Fruit fly (Drosophila melanogaster): ENCODE measurements around the gene CG34427.

Gene CG34427

DNA sequence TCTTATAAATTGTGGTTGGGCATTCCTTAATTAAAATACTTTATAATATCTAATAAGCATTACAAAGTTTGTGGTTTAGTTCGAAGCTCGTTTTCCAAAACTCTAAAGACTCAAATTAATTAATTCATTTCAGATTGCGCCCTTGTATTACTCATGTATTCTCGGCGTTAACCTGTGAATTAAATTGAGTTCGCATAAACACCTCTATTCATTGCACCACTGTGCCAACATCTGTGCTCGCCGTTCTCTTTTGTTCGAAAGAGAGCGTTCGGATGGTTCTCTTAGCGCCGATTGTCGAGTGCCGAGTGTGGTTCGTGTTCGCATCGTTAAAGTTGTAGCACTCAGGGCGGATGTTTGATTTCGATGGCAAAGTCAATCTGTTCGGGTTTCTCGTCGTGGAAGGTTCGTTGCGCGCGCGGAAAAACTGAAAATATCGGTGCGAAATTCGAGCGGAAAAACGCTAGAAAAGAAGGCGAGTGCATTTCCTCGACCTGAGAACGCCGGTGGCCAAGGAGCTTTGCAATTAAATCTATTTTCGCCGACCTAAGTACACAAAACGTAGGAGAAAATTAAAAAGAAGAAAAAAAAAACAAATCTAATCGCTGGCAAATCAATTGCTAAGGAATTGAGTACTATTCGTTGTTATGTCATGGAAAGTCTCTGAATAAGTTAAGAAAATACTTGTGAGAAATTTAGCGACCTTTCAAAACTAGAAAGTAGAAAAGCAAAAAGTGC lies 22.7 kb downstream of the CG34427 start, which contains the start of gene dally (continued):
- TF ChIP-seq Met (GFP tag; optimal IDR thresholded peaks at IDR 0.05) = peak; percentile 46
- TF ChIP-seq CG8319 (GFP tag; optimal IDR thresholded peaks at IDR 0.05) = no peak
- no peak for TF ChIP-seq Ets21C (GFP tag; optimal IDR thresholded peaks at IDR 0.05)
- TF ChIP-seq CG8119 (GFP tag; IDR thresholded peaks at IDR 0.05) = peak; percentile 57; the same call in 1 of the 3 replicates
- TF ChIP-seq CG34406 (GFP tag; optimal IDR thresholded peaks at IDR 0.05) = no peak
- TF ChIP-seq CG10669 (GFP tag; optimal IDR thresholded peaks at IDR 0.05) = peak; percentile 17
- TF ChIP-seq CG11762 (GFP tag; optimal IDR thresholded peaks at IDR 0.05; ENCODE audit: insufficient read depth) = no peak
- peak; percentile 64 for TF ChIP-seq Sox102F (GFP tag; optimal IDR thresholded peaks at IDR 0.05)
- TF ChIP-seq CG4318 (GFP tag; optimal IDR thresholded peaks at IDR 0.05) = no peak
- no peak for TF ChIP-seq CG11902 (GFP tag; optimal IDR thresholded peaks at IDR 0.05)
- TF ChIP-seq OdsH (GFP tag; optimal IDR thresholded peaks at IDR 0.05) = peak; percentile 37
- no peak for TF ChIP-seq fd85E (GFP tag; optimal IDR thresholded peaks at IDR 0.05)
- no peak for TF ChIP-seq Lpt (GFP tag; optimal IDR thresholded peaks at IDR 0.05)
- no peak for TF ChIP-seq spab (GFP tag; optimal IDR thresholded peaks at IDR 0.05)
- no peak for TF ChIP-seq CG11294 (GFP tag; IDR thresholded peaks at IDR 0.05)
- TF ChIP-seq topi (GFP tag; optimal IDR thresholded peaks at IDR 0.05) = peak; percentile 30
- no peak for TF ChIP-seq CG10631 (GFP tag; optimal IDR thresholded peaks at IDR 0.05)

DNA sequence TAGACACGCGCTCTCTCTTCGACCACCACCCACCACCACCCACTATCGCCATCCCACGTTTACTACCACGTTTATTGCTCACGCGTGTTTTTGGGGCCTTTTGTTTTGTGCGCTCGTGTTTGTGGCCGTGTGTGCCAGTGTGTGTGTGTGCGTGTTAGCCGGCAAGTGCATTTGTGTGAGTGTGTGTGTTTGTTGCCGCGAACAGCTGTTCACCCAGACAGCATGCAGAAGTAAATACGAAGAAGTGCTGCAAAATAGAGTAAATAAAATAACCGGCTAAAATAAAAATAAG lies 23.2 kb downstream of the CG34427 start:
- TF ChIP-seq fkh (GFP tag; optimal IDR thresholded peaks at IDR 0.05) (no peak), ss (GFP tag; optimal IDR thresholded peaks at IDR 0.05) (peak in 1 of 2 experiments; percentile 21)

DNA sequence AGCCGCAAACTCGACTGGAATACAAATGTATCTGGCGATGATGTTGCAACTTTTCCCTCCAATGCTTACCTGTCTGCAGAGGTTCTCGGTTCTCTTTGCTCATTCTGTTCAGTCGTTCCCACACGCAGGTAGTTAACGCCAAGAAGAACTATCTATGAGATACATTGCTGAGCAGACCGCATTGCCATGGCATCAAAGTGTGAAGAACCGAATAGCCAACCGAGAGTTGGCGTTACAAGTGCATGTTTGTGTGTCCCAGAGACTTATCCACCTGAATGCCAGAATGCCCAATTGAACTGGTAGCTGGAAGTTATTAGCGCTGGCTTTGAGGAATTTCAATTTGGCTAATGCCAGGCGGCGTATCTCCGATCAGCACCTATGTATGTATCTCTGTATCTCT lies 25.0 kb downstream of the CG34427 start:
- TF ChIP-seq topi (GFP tag; optimal IDR thresholded peaks at IDR 0.05) = no peak
- peak; percentile 21 for TF ChIP-seq Eip78C (GFP tag)

DNA sequence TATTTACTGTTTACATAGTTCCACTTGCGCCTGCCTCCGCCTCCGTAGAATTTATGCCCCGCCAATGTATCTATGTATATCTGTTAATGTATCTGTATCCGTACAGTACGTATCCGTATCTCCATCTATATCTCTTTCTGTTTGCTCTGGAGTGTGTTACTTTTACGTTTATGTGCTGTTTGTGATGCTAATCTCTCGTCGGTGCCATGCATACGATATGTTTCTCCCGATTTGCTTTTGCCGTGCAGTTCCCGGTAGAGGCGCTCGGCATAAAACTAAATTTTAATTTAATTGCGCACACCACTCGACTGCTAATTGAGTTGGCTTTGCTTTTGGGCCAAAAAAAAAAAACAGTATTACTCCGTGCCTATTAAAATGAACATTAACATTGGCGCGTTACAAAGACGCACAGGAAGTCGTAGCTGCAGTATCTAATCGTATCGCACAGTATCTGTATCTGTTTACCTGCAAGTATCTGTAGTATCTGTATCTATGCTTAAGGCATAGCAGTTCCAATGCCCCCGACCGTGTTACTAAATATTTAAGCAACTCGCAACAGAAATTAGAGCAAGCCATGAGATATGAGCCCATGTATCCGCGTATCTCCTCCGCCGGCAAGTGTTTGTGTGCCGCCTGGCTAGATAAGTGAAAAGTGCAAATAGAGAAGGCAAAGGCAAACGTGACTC lies 25.6 kb downstream of the CG34427 start:
- no peak for TF ChIP-seq CG6163 (GFP tag; IDR thresholded peaks at IDR 0.05)
- peak; percentile 69 for TF ChIP-seq Eip78C (GFP tag)
- peak; percentile 57 for TF ChIP-seq fkh (GFP tag; optimal IDR thresholded peaks at IDR 0.05)
- no peak for TF ChIP-seq Ets21C (GFP tag; optimal IDR thresholded peaks at IDR 0.05)

DNA sequence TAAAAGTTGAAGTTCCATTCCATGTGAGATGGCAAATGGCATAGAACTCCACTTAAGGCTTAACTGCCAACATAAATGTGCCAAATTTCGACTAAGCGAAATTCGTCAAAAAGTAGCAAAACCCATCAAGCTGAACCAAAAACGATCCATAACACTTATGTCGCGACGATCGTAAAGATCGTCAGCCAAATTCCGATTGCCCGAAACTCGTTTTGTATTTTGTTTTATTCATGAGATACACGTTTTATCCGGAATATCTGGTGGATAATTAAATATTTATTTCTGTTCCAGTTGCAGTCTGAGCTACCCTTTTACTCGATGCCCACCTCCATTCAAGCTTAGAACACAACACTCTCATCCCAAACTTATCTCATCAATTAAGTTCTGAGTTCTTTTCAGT lies 26.4 kb downstream of the CG34427 start:
- no peak for TF ChIP-seq Ets21C (GFP tag; optimal IDR thresholded peaks at IDR 0.05)
- TF ChIP-seq fd59A (GFP tag; optimal IDR thresholded peaks at IDR 0.05) = no peak
- TF ChIP-seq CG8119 (GFP tag; IDR thresholded peaks at IDR 0.05) = no peak
- TF ChIP-seq CG15336 (GFP tag; IDR thresholded peaks at IDR 0.05) = no peak
- no peak for TF ChIP-seq Sox14 (GFP tag; optimal IDR thresholded peaks at IDR 0.05)
- TF ChIP-seq acj6 (GFP tag; optimal IDR thresholded peaks at IDR 0.05) = no peak
- no peak for TF ChIP-seq net (GFP tag; optimal IDR thresholded peaks at IDR 0.05)
- no peak for TF ChIP-seq CG11762 (GFP tag; optimal IDR thresholded peaks at IDR 0.05; ENCODE audit: insufficient read depth)
- TF ChIP-seq Met (GFP tag; optimal IDR thresholded peaks at IDR 0.05) = no peak
- TF ChIP-seq Gug (GFP tag; IDR thresholded peaks at IDR 0.05) = no peak
- no peak for TF ChIP-seq fkh (GFP tag; optimal IDR thresholded peaks at IDR 0.05)
- no peak for TF ChIP-seq CG4318 (GFP tag; optimal IDR thresholded peaks at IDR 0.05)
- no peak for TF ChIP-seq CG34406 (GFP tag; optimal IDR thresholded peaks at IDR 0.05)
- TF ChIP-seq CG10669 (GFP tag; optimal IDR thresholded peaks at IDR 0.05) = no peak
- no peak for TF ChIP-seq Hr4 (GFP tag; optimal IDR thresholded peaks at IDR 0.05)
- no peak for TF ChIP-seq CG6808 (GFP tag; optimal IDR thresholded peaks at IDR 0.05)
- TF ChIP-seq CG9139 (GFP tag; optimal IDR thresholded peaks at IDR 0.05) = no peak
- TF ChIP-seq svp (GFP tag) = no peak
- TF ChIP-seq CG3919 (GFP tag; optimal IDR thresholded peaks at IDR 0.05) = no peak
